In genomic region chr2L:5254105-5254711, dm6 we compare ENCODE assay signal across 3 fruit fly cellular contexts.
A peak's percentile ranks its signal among the peaks of the same experiment; 100 is the strongest.
TF ChIP-seq lines count a peak whose summit lies in the region.

No protein-coding gene starts in this region.

TF ChIP-seq in whole organism, embryonic, 481 proteins besides CTCF, POLR2A, EP300 and RAD21 (continued from another document and continues in another):
- peak; percentile 6 for TF ChIP-seq Ets65A (GFP tag; lab: Kevin White, UChicago)
- TF ChIP-seq lola (GFP tag; optimal IDR thresholded peaks at IDR 0.05; lab: Kevin White, UChicago) = peak in 1 of 3 experiments; percentile 8
- no peak for TF ChIP-seq CG6689 (GFP tag; IDR thresholded peaks at IDR 0.05; lab: Robert Waterston, UW)
- no peak for TF ChIP-seq CG7357 (GFP tag; IDR thresholded peaks at IDR 0.05; lab: Robert Waterston, UW)
- no peak for TF ChIP-seq bowl (GFP tag; IDR thresholded peaks at IDR 0.05; lab: Robert Waterston, UW)
- no peak for TF ChIP-seq CG10431 (GFP tag; optimal IDR thresholded peaks at IDR 0.05; lab: Kevin White, UChicago)
- no peak for TF ChIP-seq Doc3 (GFP tag; IDR thresholded peaks at IDR 0.05; lab: Robert Waterston, UW; ENCODE audit: partially characterized antibody)
- peak; percentile 5 for TF ChIP-seq CG8388 (GFP tag; optimal IDR thresholded peaks at IDR 0.05; lab: Kevin White, UChicago)
- no peak for TF ChIP-seq ci (GFP tag; IDR thresholded peaks at IDR 0.05; lab: Robert Waterston, UW)
- TF ChIP-seq CG14710 (tag; optimal IDR thresholded peaks at IDR 0.05; lab: Kevin White, UChicago) = peak; percentile 15
- no peak for TF ChIP-seq CG12104 (GFP tag; optimal IDR thresholded peaks at IDR 0.05; lab: Kevin White, UChicago)
- TF ChIP-seq CG8359 (GFP tag; optimal IDR thresholded peaks at IDR 0.05; lab: Kevin White, UChicago; ENCODE audit: borderline replicate concordance) = peak; percentile 8
- TF ChIP-seq Hey (tag; optimal IDR thresholded peaks at IDR 0.05; lab: Kevin White, UChicago) = no peak
- peak; percentile 6 for TF ChIP-seq CG17359 (tag; optimal IDR thresholded peaks at IDR 0.05; lab: Kevin White, UChicago)
- peak; percentile 85 for TF ChIP-seq lbe (GFP tag; optimal IDR thresholded peaks at IDR 0.05; lab: Kevin White, UChicago)
- no peak for TF ChIP-seq CG6654 (GFP tag; optimal IDR thresholded peaks at IDR 0.05; lab: Kevin White, UChicago)
- TF ChIP-seq corto (GFP tag; optimal IDR thresholded peaks at IDR 0.05; lab: Kevin White, UChicago) = peak; percentile 82
- no peak for TF ChIP-seq CG10959 (GFP tag; IDR thresholded peaks at IDR 0.05; lab: Robert Waterston, UW)
- TF ChIP-seq hb (GFP tag; IDR thresholded peaks at IDR 0.05; lab: Robert Waterston, UW; ENCODE audit: partially characterized antibody) = no peak
- TF ChIP-seq CG2199 (GFP tag; IDR thresholded peaks at IDR 0.05; lab: Robert Waterston, UW) = no peak
- 0 out of 2 replicates have a peak, but pooled peaks have one; percentile 8 for TF ChIP-seq vvl (GFP tag; IDR thresholded peaks at IDR 0.05; lab: Robert Waterston, UW)
- TF ChIP-seq CG30431 (GFP tag; optimal IDR thresholded peaks at IDR 0.05; lab: Kevin White, UChicago) = peak; percentile 8
- TF ChIP-seq C15 (GFP tag; IDR thresholded peaks at IDR 0.05; lab: Robert Waterston, UW) = no peak
- TF ChIP-seq tll (GFP tag; optimal IDR thresholded peaks at IDR 0.05; lab: Kevin White, UChicago) = no peak
- TF ChIP-seq gce (GFP tag; IDR thresholded peaks at IDR 0.05; lab: Robert Waterston, UW) = no peak
- TF ChIP-seq CG7745 (tag; optimal IDR thresholded peaks at IDR 0.05; lab: Kevin White, UChicago) = no peak
- peak; percentile 2 for TF ChIP-seq CG4424 (GFP tag; optimal IDR thresholded peaks at IDR 0.05; lab: Kevin White, UChicago)
- no peak for TF ChIP-seq toy (GFP tag; IDR thresholded peaks at IDR 0.05; lab: Robert Waterston, UW)
- no peak for TF ChIP-seq disco-r (GFP tag; optimal IDR thresholded peaks at IDR 0.05; lab: Kevin White, UChicago)
- peak; percentile 29 for TF ChIP-seq gem (tag; optimal IDR thresholded peaks at IDR 0.05; lab: Kevin White, UChicago)
- no peak for TF ChIP-seq dm (GFP tag; optimal IDR thresholded peaks at IDR 0.05; lab: Kevin White, UChicago)
- TF ChIP-seq zfh1 (GFP tag; IDR thresholded peaks at IDR 0.05; lab: Robert Waterston, UW) = 0 out of 3 replicates have a peak, but pooled peaks have one; percentile 41
- TF ChIP-seq ERR (GFP tag; optimal IDR thresholded peaks at IDR 0.05; lab: Kevin White, UChicago) = no peak
- no peak for TF ChIP-seq tio (GFP tag; optimal IDR thresholded peaks at IDR 0.05; lab: Kevin White, UChicago)
- TF ChIP-seq HLH4C (GFP tag; IDR thresholded peaks at IDR 0.05; lab: Robert Waterston, UW; ENCODE audit: partially characterized antibody) = no peak
- no peak for TF ChIP-seq CHES-1-like (GFP tag; optimal IDR thresholded peaks at IDR 0.05; lab: Kevin White, UChicago)
- TF ChIP-seq otp (GFP tag; IDR thresholded peaks at IDR 0.05; lab: Robert Waterston, UW) = no peak
- no peak for TF ChIP-seq row (GFP tag; IDR thresholded peaks at IDR 0.05; lab: Robert Waterston, UW)
- no peak for TF ChIP-seq Sry-δ (GFP tag; optimal IDR thresholded peaks at IDR 0.05; lab: Kevin White, UChicago)
- TF ChIP-seq pnt (GFP tag; optimal IDR thresholded peaks at IDR 0.05; lab: Kevin White, UChicago) = no peak
- TF ChIP-seq ewg (GFP tag; optimal IDR thresholded peaks at IDR 0.05; lab: Kevin White, UChicago) = no peak
- TF ChIP-seq CG10979 (tag; optimal IDR thresholded peaks at IDR 0.05; lab: Kevin White, UChicago) = peak; percentile 32
- TF ChIP-seq Ptx1 (GFP tag; IDR thresholded peaks at IDR 0.05; lab: Robert Waterston, UW) = no peak
- TF ChIP-seq sens-2 (GFP tag; IDR thresholded peaks at IDR 0.05; lab: Robert Waterston, UW) = no peak
- TF ChIP-seq CG1603 (tag; optimal IDR thresholded peaks at IDR 0.05; lab: Kevin White, UChicago) = peak; percentile 52

TF ChIP-seq in whole organism, prepupa, 60 proteins besides CTCF, POLR2A, EP300 and RAD21 (continued from another document):
- TF ChIP-seq CG10631 (GFP tag; optimal IDR thresholded peaks at IDR 0.05; lab: Kevin White, UChicago) (peak; percentile 94), pdm3 (GFP tag; optimal IDR thresholded peaks at IDR 0.05; lab: Kevin White, UChicago) (peak; percentile 94), CG8119 (GFP tag; IDR thresholded peaks at IDR 0.05; lab: Robert Waterston, UW) (peak; percentile 82), acj6 (GFP tag; optimal IDR thresholded peaks at IDR 0.05; lab: Kevin White, UChicago) (peak; percentile 91), CG9139 (GFP tag; optimal IDR thresholded peaks at IDR 0.05; lab: Kevin White, UChicago) (peak; percentile 86), CG16779 (tag; optimal IDR thresholded peaks at IDR 0.05; lab: Kevin White, UChicago) (peak; percentile 78), Eip93F (GFP tag; optimal IDR thresholded peaks at IDR 0.05; lab: Kevin White, UChicago) (peak; percentile 78), salr (GFP tag; optimal IDR thresholded peaks at IDR 0.05; lab: Kevin White, UChicago) (peak; percentile 77 to 83), lz (GFP tag; optimal IDR thresholded peaks at IDR 0.05; lab: Kevin White, UChicago) (peak; percentile 96), Sox15 (GFP tag; optimal IDR thresholded peaks at IDR 0.05; lab: Kevin White, UChicago) (peak; percentile 89), CG32006 (GFP tag; optimal IDR thresholded peaks at IDR 0.05; lab: Kevin White, UChicago) (peak; percentile 80), CG7368 (GFP tag; optimal IDR thresholded peaks at IDR 0.05; lab: Kevin White, UChicago) (peak; percentile 91), net (GFP tag; optimal IDR thresholded peaks at IDR 0.05; lab: Kevin White, UChicago) (peak; percentile 91), CG1621 (tag; optimal IDR thresholded peaks at IDR 0.05; lab: Kevin White, UChicago) (peak; percentile 90), esn (GFP tag; optimal IDR thresholded peaks at IDR 0.05; lab: Kevin White, UChicago) (peak; percentile 98), CG3032 (tag; optimal IDR thresholded peaks at IDR 0.05; lab: Kevin White, UChicago) (peak; percentile 93), CG11294 (GFP tag; IDR thresholded peaks at IDR 0.05; lab: Robert Waterston, UW) (peak; percentile 33; the same call in 1 of the 2 replicates), OdsH (GFP tag; optimal IDR thresholded peaks at IDR 0.05; lab: Kevin White, UChicago) (peak; percentile 91), CG6276 (GFP tag; optimal IDR thresholded peaks at IDR 0.05; lab: Kevin White, UChicago) (peak; percentile 77), CG6163 (GFP tag; IDR thresholded peaks at IDR 0.05; lab: Robert Waterston, UW) (peak; percentile 93), dac (GFP tag; optimal IDR thresholded peaks at IDR 0.05; lab: Kevin White, UChicago) (peak; percentile 44), Eip75B (GFP tag; optimal IDR thresholded peaks at IDR 0.05; lab: Kevin White, UChicago) (peak; percentile 95), CG6854 (GFP tag; optimal IDR thresholded peaks at IDR 0.05; lab: Kevin White, UChicago) (peak; percentile 94), Hr38 (GFP tag; optimal IDR thresholded peaks at IDR 0.05; lab: Kevin White, UChicago) (no peak), CG3919 (GFP tag; optimal IDR thresholded peaks at IDR 0.05; lab: Kevin White, UChicago) (peak; percentile 96), CG8319 (GFP tag; optimal IDR thresholded peaks at IDR 0.05; lab: Kevin White, UChicago) (peak; percentile 86), CG8632 (GFP tag; optimal IDR thresholded peaks at IDR 0.05; lab: Kevin White, UChicago) (peak; percentile 88), cyc (GFP tag; optimal IDR thresholded peaks at IDR 0.05; lab: Kevin White, UChicago) (peak; percentile 96), topi (GFP tag; optimal IDR thresholded peaks at IDR 0.05; lab: Kevin White, UChicago) (peak; percentile 96), ss (GFP tag; optimal IDR thresholded peaks at IDR 0.05; lab: Kevin White, UChicago) (peak; percentile 92), Blimp-1 (GFP tag; optimal IDR thresholded peaks at IDR 0.05; lab: Kevin White, UChicago) (peak; percentile 83), CG15336 (GFP tag; IDR thresholded peaks at IDR 0.05; lab: Robert Waterston, UW) (peak; percentile 80), CG4318 (GFP tag; optimal IDR thresholded peaks at IDR 0.05; lab: Kevin White, UChicago) (peak; percentile 55), CG11902 (GFP tag; optimal IDR thresholded peaks at IDR 0.05; lab: Kevin White, UChicago) (peak; percentile 89), Smox (GFP tag; optimal IDR thresholded peaks at IDR 0.05; lab: Kevin White, UChicago) (peak; percentile 97), fkh (GFP tag; optimal IDR thresholded peaks at IDR 0.05; lab: Kevin White, UChicago) (no peak), svp (GFP tag; lab: Kevin White, UChicago) (peak; percentile 99), achi (GFP tag; optimal IDR thresholded peaks at IDR 0.05; lab: Kevin White, UChicago) (peak; percentile 92), fd59A (GFP tag; optimal IDR thresholded peaks at IDR 0.05; lab: Kevin White, UChicago) (peak; percentile 92)

TF ChIP-seq in whole organism, wandering third instar larva, 38 proteins besides CTCF, POLR2A, EP300 and RAD21 (continued from another document):
- TF ChIP-seq Vsx2 (GFP tag; optimal IDR thresholded peaks at IDR 0.05; lab: Kevin White, UChicago; ENCODE audit: partially characterized antibody) (no peak), fru (GFP tag; optimal IDR thresholded peaks at IDR 0.05; lab: Kevin White, UChicago) (peak; percentile 97), GATAd (GFP tag; optimal IDR thresholded peaks at IDR 0.05; lab: Kevin White, UChicago) (no peak), brk (GFP tag; optimal IDR thresholded peaks at IDR 0.05; lab: Kevin White, UChicago) (peak; percentile 92), dsf (GFP tag; optimal IDR thresholded peaks at IDR 0.05; lab: Kevin White, UChicago; ENCODE audit: borderline replicate concordance) (peak; percentile 76), Dfd (GFP tag; optimal IDR thresholded peaks at IDR 0.05; lab: Kevin White, UChicago) (no peak), N (GFP tag; optimal IDR thresholded peaks at IDR 0.05; lab: Kevin White, UChicago) (no peak), CG9705 (GFP tag; optimal IDR thresholded peaks at IDR 0.05; lab: Kevin White, UChicago) (peak; percentile 72), foxo (GFP tag; optimal IDR thresholded peaks at IDR 0.05; lab: Kevin White, UChicago) (peak; percentile 74 to 97), woc (GFP tag; optimal IDR thresholded peaks at IDR 0.05; lab: Kevin White, UChicago) (peak; percentile 95)
